Fruit fly (Drosophila melanogaster) whole organism, embryonic: ENCODE data around the gene Ppat-Dpck.

Source experiments
- CTCF ChIP-seq: fragments of 200-800 bp; sonication (Bioruptor generic); optimal IDR thresholded peaks from 2 replicates; lab custom pipeline; 2017; ENCODE audit warnings: missing biosample characterization, mild to moderate bottlenecking, missing genetic modification characterization, moderate library complexity
- HLH3B ChIP-seq: fragments of 200-800 bp; sonication (Bioruptor generic); IDR thresholded peaks from 2 replicates; pipeline ENCODE4 v1.3.6; 2022; ENCODE audit warnings: missing biosample characterization, missing genetic modification characterization
- HLH54F ChIP-seq: fragments of 200-800 bp; sonication (Bioruptor generic); optimal IDR thresholded peaks from 3 replicates; lab custom pipeline; 2016; ENCODE audit warnings: missing biosample characterization, missing genetic modification characterization
- ap ChIP-seq: fragments of 200-800 bp; sonication (Bioruptor generic); IDR thresholded peaks from 2 replicates; pipeline ENCODE4 v1.3.6; 2022; ENCODE audit warnings: missing biosample characterization, missing genetic modification characterization
- cwo ChIP-seq: fragments of 200-800 bp; sonication (Bioruptor generic); optimal IDR thresholded peaks from 3 replicates; lab custom pipeline; 2017; ENCODE audit warnings: missing biosample characterization, missing genetic modification characterization, mild to moderate bottlenecking, moderate library complexity, missing genetic modification reagents
- kay ChIP-seq: fragments of 200-800 bp; sonication (Bioruptor generic); optimal IDR thresholded peaks from 2 replicates; lab custom pipeline; 2016; ENCODE audit warnings: missing biosample characterization, missing genetic modification characterization
- lmd ChIP-seq: fragments of 200-800 bp; sonication (Bioruptor generic); IDR thresholded peaks from 2 replicates; pipeline ENCODE4 v1.3.6; 2022; ENCODE audit warnings: missing biosample characterization, missing genetic modification characterization
- ttk ChIP-seq: fragments of 200-800 bp; sonication (Bioruptor generic); IDR thresholded peaks from 2 replicates; pipeline ENCODE4 v2.1.2; 2022; ENCODE audit warnings: missing biosample characterization, missing genetic modification characterization

DNA sequence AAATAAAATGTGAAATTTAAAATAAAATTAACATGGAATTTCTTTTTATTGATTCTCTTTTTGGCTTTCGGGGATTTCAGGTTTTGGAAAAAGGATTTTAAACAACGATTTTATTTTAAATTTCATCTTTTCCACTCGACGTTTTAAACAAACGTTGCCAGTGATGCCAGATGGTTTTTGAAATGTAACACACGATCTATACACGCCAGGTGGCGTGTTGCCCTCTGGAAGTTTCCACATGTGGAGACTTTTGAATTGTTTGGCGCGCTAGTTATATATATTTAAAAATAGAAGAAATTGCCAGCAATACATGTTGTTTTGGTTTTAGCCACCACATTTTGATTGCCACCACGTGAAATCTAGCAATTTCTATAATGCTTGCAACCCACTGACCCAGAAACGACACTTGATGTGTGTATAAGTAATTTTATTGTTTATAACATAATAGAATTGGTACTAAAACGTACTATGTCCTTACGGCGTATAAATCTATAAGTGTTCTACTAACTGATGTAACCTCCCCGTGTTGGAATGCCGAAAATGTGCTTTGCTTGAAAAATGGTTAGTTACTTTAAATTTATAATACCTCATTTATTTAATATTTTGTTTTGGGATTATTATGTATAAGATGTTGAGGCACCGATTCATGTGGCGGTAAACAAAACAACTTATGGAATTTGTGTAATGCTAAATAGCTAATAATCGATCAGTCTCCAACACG is 18.8 kb downstream of the Ppat-Dpck start:
- no peak for TF ChIP-seq HLH3B (GFP tag; lab: Robert Waterston, UW)
- no peak for TF ChIP-seq HLH54F (GFP tag; lab: Kevin White, UChicago)
- TF ChIP-seq CTCF (GFP tag; lab: Kevin White, UChicago): peak; percentile 97
- TF ChIP-seq lmd: no peak
- no peak for TF ChIP-seq cwo (GFP tag; lab: Kevin White, UChicago)
- TF ChIP-seq ap: no peak
- no peak for TF ChIP-seq kay
- no peak for TF ChIP-seq ttk
